Worm (Caenorhabditis elegans) whole organism, young adult: Measurements from ENCODE around the gene col-148.
A peak's percentile ranks its signal among the peaks of the same experiment; 100 is the strongest.

Source experiments
- B0261.1 ChIP-seq: sonication (generic microtip); optimal IDR thresholded peaks from 2 replicates; lab custom pipeline; 2016; ENCODE audit warnings: mild to moderate bottlenecking, missing genetic modification characterization, moderate library complexity, missing compliant biosample characterization
- F33H1.4 ChIP-seq: fragments of 200-800 bp; sonication (Bioruptor generic); IDR thresholded peaks from 2 replicates; pipeline ENCODE4 v1.3.6; 2022; ENCODE audit warnings: missing genetic modification reagents, missing genetic modification characterization, missing compliant biosample characterization
- F57C9.4 ChIP-seq: sonication (generic microtip); optimal IDR thresholded peaks from 2 replicates; lab custom pipeline; 2017; ENCODE audit warnings: mild to moderate bottlenecking, missing genetic modification characterization, missing compliant biosample characterization
- K12H6.12 ChIP-seq: fragments of 200-800 bp; sonication (Bioruptor generic); optimal IDR thresholded peaks from 2 replicates; lab custom pipeline; 2018; ENCODE audit warnings: mild to moderate bottlenecking, missing genetic modification characterization, missing compliant biosample characterization
- Y53F4B.3 ChIP-seq: fragments of 200-800 bp; sonication (Bioruptor generic); IDR thresholded peaks from 2 replicates; pipeline ENCODE4 v1.3.6; 2022; ENCODE audit warnings: missing genetic modification reagents, missing genetic modification characterization, missing compliant biosample characterization
- Y53G8AR.9 ChIP-seq: fragments of 200-800 bp; sonication (Bioruptor generic); conservative IDR thresholded peaks from 2 replicates; pipeline ENCODE4 v1.3.6; 2022; ENCODE audit warnings: missing genetic modification reagents, missing genetic modification characterization, missing compliant biosample characterization
- Y67H2A.10 ChIP-seq: fragments of 200-800 bp; sonication (Bioruptor generic); conservative IDR thresholded peaks from 2 replicates; pipeline ENCODE4 v1.3.6; 2022; ENCODE audit warnings: missing genetic modification reagents, missing genetic modification characterization, missing compliant biosample characterization
- Y95B8A.8 ChIP-seq: fragments of 200-800 bp; sonication (Bioruptor generic); IDR thresholded peaks from 2 replicates; pipeline ENCODE4 v1.3.6; 2022; ENCODE audit warnings: missing genetic modification reagents, missing genetic modification characterization, missing compliant biosample characterization
- attf-6 ChIP-seq: fragments of 200-800 bp; sonication (Bioruptor generic); IDR thresholded peaks from 2 replicates; pipeline ENCODE4 v1.3.6; 2022; ENCODE audit warnings: missing genetic modification reagents, missing genetic modification characterization, missing compliant biosample characterization
- ceh-40 ChIP-seq: fragments of 200-800 bp; sonication (Bioruptor generic); IDR thresholded peaks from 2 replicates; pipeline ENCODE4 v1.3.6; 2022; ENCODE audit warnings: missing genetic modification characterization, missing compliant biosample characterization
- efl-1 ChIP-seq: fragments of 150-350 bp; optimal IDR thresholded peaks from 2 replicates; lab custom pipeline; 2014; ENCODE audit warnings: missing biosample characterization, missing genetic modification reagents, missing genetic modification characterization
- egl-18 ChIP-seq: fragments of 200-800 bp; sonication (Bioruptor generic); IDR thresholded peaks from 2 replicates; pipeline ENCODE4 v1.3.6; 2022; ENCODE audit warnings: missing genetic modification reagents, missing genetic modification characterization, missing compliant biosample characterization
- ekl-4 ChIP-seq: fragments of 200-800 bp; sonication (Bioruptor generic); IDR thresholded peaks from 2 replicates; pipeline ENCODE4 v1.3.6; 2022; ENCODE audit warnings: missing genetic modification reagents, missing genetic modification characterization, missing compliant biosample characterization
- hrde-1 ChIP-seq: sonication (generic microtip); optimal IDR thresholded peaks from 2 replicates; lab custom pipeline; 2016; ENCODE audit warnings: missing genetic modification characterization, mild to moderate bottlenecking, missing compliant biosample characterization, moderate library complexity, missing genotype, missing genetic modification reagents, borderline replicate concordance
- lag-1 ChIP-seq: fragments of 200-800 bp; sonication (Bioruptor generic); IDR thresholded peaks from 2 replicates; pipeline ENCODE4 v1.3.6; 2022; ENCODE audit warnings: missing genetic modification reagents, missing genetic modification characterization, missing compliant biosample characterization
- lin-40 ChIP-seq: sonication (generic microtip); optimal IDR thresholded peaks from 2 replicates; lab custom pipeline; 2016; ENCODE audit warnings: missing genetic modification characterization, mild to moderate bottlenecking, missing compliant biosample characterization, missing genotype, missing genetic modification reagents
- lsy-27 ChIP-seq: sonication (generic microtip); optimal IDR thresholded peaks from 2 replicates; lab custom pipeline; 2017; ENCODE audit warnings: missing genetic modification characterization, mild to moderate bottlenecking, missing compliant biosample characterization, antibody characterized with exemption, missing genotype, borderline replicate concordance; ENCODE audit not compliant: insufficient read depth
- madf-10 ChIP-seq: sonication (generic microtip); optimal IDR thresholded peaks from 2 replicates; lab custom pipeline; 2016; ENCODE audit warnings: mild to moderate bottlenecking, missing genetic modification characterization, missing compliant biosample characterization
- nfya-2 ChIP-seq: fragments of 200-800 bp; sonication (Bioruptor generic); IDR thresholded peaks from 2 replicates; pipeline ENCODE4 v1.3.6; 2022; ENCODE audit warnings: missing genetic modification reagents, missing genetic modification characterization, missing compliant biosample characterization
- nfyb-1 ChIP-seq: fragments of 200-800 bp; sonication (Bioruptor generic); IDR thresholded peaks from 2 replicates; pipeline ENCODE4 v1.3.6; 2022; ENCODE audit warnings: missing genetic modification reagents, missing genetic modification characterization, missing compliant biosample characterization
- nhr-120 ChIP-seq: fragments of 200-800 bp; sonication (Bioruptor generic); IDR thresholded peaks from 2 replicates; pipeline ENCODE4 v1.3.6; 2022; ENCODE audit warnings: missing genetic modification characterization, missing compliant biosample characterization
- nhr-90 ChIP-seq: sonication (generic microtip); optimal IDR thresholded peaks from 2 replicates; lab custom pipeline; 2016; ENCODE audit warnings: missing genotype, mild to moderate bottlenecking, missing genetic modification characterization, missing compliant biosample characterization
- pha-4 ChIP-seq: fragments of 150-350 bp; sonication (generic microtip); optimal IDR thresholded peaks from 2 replicates; lab custom pipeline; 2014; ENCODE audit warnings: missing biosample characterization, missing genetic modification reagents, missing genetic modification characterization
- rcor-1 ChIP-seq: fragments of 200-800 bp; sonication (Bioruptor generic); IDR thresholded peaks from 2 replicates; pipeline ENCODE4 v1.3.6; 2022; ENCODE audit warnings: missing genetic modification reagents, missing genetic modification characterization, missing compliant biosample characterization
- sea-2 ChIP-seq: fragments of 200-800 bp; sonication (Bioruptor generic); IDR thresholded peaks from 2 replicates; pipeline ENCODE4 v1.3.6; 2022; ENCODE audit warnings: missing genetic modification characterization, missing compliant biosample characterization
- tbp1 ChIP-seq: fragments of 200-800 bp; sonication (Bioruptor generic); optimal IDR thresholded peaks from 2 replicates; lab custom pipeline; 2018; ENCODE audit warnings: mild to moderate bottlenecking, missing genetic modification characterization, missing compliant biosample characterization
- zfh-2 ChIP-seq: fragments of 200-800 bp; sonication (Bioruptor generic); conservative IDR thresholded peaks from 2 replicates; pipeline ENCODE4 v1.3.6; 2022; ENCODE audit warnings: missing genetic modification reagents, missing genetic modification characterization, missing compliant biosample characterization
- ztf-18 ChIP-seq: sonication (generic microtip); optimal IDR thresholded peaks from 2 replicates; lab custom pipeline; 2016; ENCODE audit warnings: missing genotype, mild to moderate bottlenecking, missing genetic modification characterization, missing compliant biosample characterization
- ztf-28 ChIP-seq: fragments of 200-800 bp; sonication (Bioruptor generic); IDR thresholded peaks from 2 replicates; pipeline ENCODE4 v1.3.6; 2022; ENCODE audit warnings: missing genetic modification reagents, missing genetic modification characterization, missing compliant biosample characterization
- ztf-3 ChIP-seq: fragments of 200-800 bp; sonication (Bioruptor generic); optimal IDR thresholded peaks from 2 replicates; lab custom pipeline; 2018; ENCODE audit warnings: mild to moderate bottlenecking, missing genetic modification characterization, missing compliant biosample characterization
- ztf-6 ChIP-seq: fragments of 200-800 bp; sonication (Bioruptor generic); IDR thresholded peaks from 2 replicates; pipeline ENCODE4 v1.3.6; 2022; ENCODE audit warnings: missing genetic modification reagents, missing genetic modification characterization, missing compliant biosample characterization

Gene col-148

ce11 chrV:10246967-10247366 is 5.4 kb downstream of the col-148 start (continued):
- TF ChIP-seq Y53G8AR.9 (GFP tag; lab: Robert Waterston, UW) (no peak), Y53F4B.3 (GFP tag; lab: Robert Waterston, UW) (no peak), ceh-40 (GFP tag; lab: Robert Waterston, UW) (0 out of 2 replicates have a peak, but pooled peaks have one; percentile 48), sea-2 (GFP tag; lab: Robert Waterston, UW) (no peak), lsy-27 (no peak)
- TF ChIP-seq, all 124 proteins: peak for 9

- TF ChIP-seq lin-40 (tag; lab: Kevin White, UChicago) (no peak), efl-1 (GFP tag; lab: Kevin White, UChicago) (no peak), attf-6 (GFP tag; lab: Robert Waterston, UW) (no peak), ztf-6 (GFP tag; lab: Robert Waterston, UW) (no peak), lag-1 (GFP tag; lab: Robert Waterston, UW) (no peak), egl-18 (GFP tag; lab: Robert Waterston, UW) (no peak), ztf-18 (tag; lab: Kevin White, UChicago) (no peak), Y53G8AR.9 (GFP tag; lab: Robert Waterston, UW) (no peak), B0261.1 (tag; lab: Kevin White, UChicago) (no peak), pha-4 (tag; lab: Kevin White, UChicago) (no peak), ekl-4 (GFP tag; lab: Robert Waterston, UW) (no peak), Y95B8A.8 (GFP tag; lab: Robert Waterston, UW) (no peak), nfya-2 (GFP tag; lab: Robert Waterston, UW) (no peak), tbp1 (GFP tag; lab: Kevin White, UChicago) (no peak), F33H1.4 (no peak), nhr-120 (GFP tag; lab: Robert Waterston, UW) (no peak), Y67H2A.10 (GFP tag; lab: Robert Waterston, UW) (no peak)
These were observed 6.2 kb downstream of the col-148 start for ce11 chrV:10247673-10248239.

ce11 chrV:10248255-10248979 is 6.9 kb downstream of the col-148 start, which contains the start of gene akt-1:
akt-1 (plus strand) TSS chrV:10248905.
- 0 out of 2 replicates have a peak, but pooled peaks have one; percentile 9 for TF ChIP-seq nfyb-1 (GFP tag; lab: Robert Waterston, UW)
- TF ChIP-seq Y53G8AR.9 (GFP tag; lab: Robert Waterston, UW) = 0 out of 2 replicates have a peak, but pooled peaks have one; percentile 40
- TF ChIP-seq nhr-90 = no peak
- peak; percentile 44; the same call in 1 of the 2 replicates for TF ChIP-seq zfh-2 (GFP tag; lab: Robert Waterston, UW)

ce11 chrV:10249515-10249914 is 8.0 kb downstream of the col-148 start:
- TF ChIP-seq madf-10 (tag; lab: Kevin White, UChicago) = no peak
- no peak for TF ChIP-seq Y67H2A.10 (GFP tag; lab: Robert Waterston, UW)
- TF ChIP-seq rcor-1 (GFP tag; lab: Robert Waterston, UW) = no peak
- no peak for TF ChIP-seq F57C9.4
- no peak for TF ChIP-seq attf-6 (GFP tag; lab: Robert Waterston, UW)
- TF ChIP-seq ztf-28 (GFP tag; lab: Robert Waterston, UW) = no peak
- TF ChIP-seq hrde-1 = no peak
- TF ChIP-seq ztf-3 (GFP tag; lab: Kevin White, UChicago) = no peak
- no peak for TF ChIP-seq F33H1.4
- TF ChIP-seq K12H6.12 (tag; lab: Kevin White, UChicago) = no peak
